Worm (Caenorhabditis elegans) whole organism, L4 larva: Measurements from ENCODE around the gene smrd-1.

Experiments
- F10B5.3 ChIP-seq: sonication (generic microtip); optimal IDR thresholded peaks from 2 replicates; lab custom pipeline; 2016; ENCODE audit warnings: mild to moderate bottlenecking, missing genetic modification characterization, missing compliant biosample characterization
- R02D3.7 ChIP-seq: fragments of 150-350 bp; sonication (generic microtip); optimal IDR thresholded peaks from 3 replicates; lab custom pipeline; 2014; ENCODE audit warnings: missing biosample characterization, missing genetic modification characterization
- cey-2 ChIP-seq: sonication (generic microtip); optimal IDR thresholded peaks from 3 replicates; lab custom pipeline; 2017; ENCODE audit warnings: missing genetic modification characterization, mild to moderate bottlenecking, missing compliant biosample characterization, antibody characterized with exemption, borderline replicate concordance; ENCODE audit not compliant: insufficient read depth
- daf-16 ChIP-seq, 3 experiments: sonication (generic microtip); optimal IDR thresholded peaks; 2 replicates each; lab custom pipeline; 2016 to 2017; ENCODE audit warnings: missing genetic modification characterization in 3 of 3, missing genetic modification reagents in 3 of 3, mild to moderate bottlenecking in 2 of 3, missing compliant biosample characterization in 2 of 3, missing biosample characterization in 1 of 3, moderate library complexity in 1 of 3
- fos-1 ChIP-seq: fragments of 150-350 bp; optimal IDR thresholded peaks from 2 replicates; lab custom pipeline; 2014; ENCODE audit warnings: missing biosample characterization, missing genetic modification characterization
- lin-13 ChIP-seq: fragments of 150-350 bp; optimal IDR thresholded peaks from 2 replicates; lab custom pipeline; 2014; ENCODE audit warnings: missing biosample characterization, missing genetic modification reagents, missing genetic modification characterization
- nhr-76 ChIP-seq: fragments of 150-350 bp; optimal IDR thresholded peaks from 2 replicates; lab custom pipeline; 2014; ENCODE audit warnings: missing biosample characterization, missing genetic modification characterization

- TF ChIP-seq nhr-76 (tag; lab: Kevin White, UChicago) = no peak
- no peak for TF ChIP-seq cey-2 (tag; lab: Kevin White, UChicago)
- no peak for TF ChIP-seq F10B5.3 (tag; lab: Kevin White, UChicago)
- TF ChIP-seq R02D3.7 (tag; lab: Kevin White, UChicago) = no peak
- no peak for TF ChIP-seq fos-1 (tag; lab: Kevin White, UChicago)
- no peak for TF ChIP-seq lin-13 (GFP tag; lab: Kevin White, UChicago)
- TF ChIP-seq daf-16 (GFP tag; optimal IDR thresholded peaks at IDR 0.05; lab: Kevin White, UChicago) = no peak
- no peak for TF ChIP-seq daf-16 (tag; optimal IDR thresholded peaks at IDR 0.05; lab: Kevin White, UChicago)
Measured at ce11 chrIII:10391628-10392027, 44.2 kb downstream of the smrd-1 start, which contains the start of gene M03C11.9.
